Worm (Caenorhabditis elegans): Measurements from ENCODE around the gene Y59C2A.3.

- no peak for TF ChIP-seq unc-62 (GFP tag; optimal IDR thresholded peaks at IDR 0.05)
- TF ChIP-seq F33H1.4 (GFP tag; IDR thresholded peaks at IDR 0.05): no peak
- TF ChIP-seq pha-4 (tag; optimal IDR thresholded peaks at IDR 0.05): no peak
- TF ChIP-seq ztf-22 (GFP tag; optimal IDR thresholded peaks at IDR 0.05): no peak
- no peak for TF ChIP-seq dpff-1 (tag; optimal IDR thresholded peaks at IDR 0.05)
- TF ChIP-seq dpl-1 (GFP tag; optimal IDR thresholded peaks at IDR 0.05): no peak
- no peak for TF ChIP-seq repo-1 (tag; optimal IDR thresholded peaks at IDR 0.05)
- TF ChIP-seq dox-1 (GFP tag; IDR thresholded peaks at IDR 0.05): no peak
Observed at ce11 chrII:2221196-2221896, 1.6 kb upstream of the Y59C2A.3 start.

Measured in whole organism, young adult.